Fruit fly (Drosophila melanogaster) whole organism: ENCODE measurements around the gene CG17839.

Source experiments
- CG8478 ChIP-seq: fragments of >200 bp; optimal IDR thresholded peaks from 2 replicates; lab custom pipeline; 2018; ENCODE audit warnings: inconsistent platforms
- Dll ChIP-seq: fragments of >200 bp; optimal IDR thresholded peaks from 2 replicates; lab custom pipeline; 2017
- EcR ChIP-seq, 2 experiments: fragments of >200 bp; optimal IDR thresholded peaks; 2 replicates each; lab custom pipeline; 2017; ENCODE audit warnings: missing biosample characterization in 2 of 2, missing genetic modification characterization in 2 of 2, missing genetic modification reagents in 2 of 2
- pan ChIP-seq: fragments of >200 bp; optimal IDR thresholded peaks from 2 replicates; lab custom pipeline; 2017
- psq ChIP-seq: fragments of >200 bp; optimal IDR thresholded peaks from 2 replicates; lab custom pipeline; 2017
- usp ChIP-seq: fragments of >200 bp; optimal IDR thresholded peaks from 2 replicates; lab custom pipeline; 2017; ENCODE audit warnings: missing biosample characterization, missing genetic modification characterization, mixed read lengths

Gene CG17839

dm6 chr3L:14925602-14926001 lies 120.7 kb downstream of the CG17839 start:
- no peak for TF ChIP-seq Dll
- TF ChIP-seq CG8478 (lab: Kevin White, UChicago), result no peak
- no peak for TF ChIP-seq pan (lab: Kevin White, UChicago)
- TF ChIP-seq psq (lab: Kevin White, UChicago), result no peak
- TF ChIP-seq usp, result no peak
- no peak for TF ChIP-seq EcR (GFP tag; optimal IDR thresholded peaks at IDR 0.05; lab: Kevin White, UChicago)
